Worm (Caenorhabditis elegans): ENCODE results near the gene hgrs-1.

DNA sequence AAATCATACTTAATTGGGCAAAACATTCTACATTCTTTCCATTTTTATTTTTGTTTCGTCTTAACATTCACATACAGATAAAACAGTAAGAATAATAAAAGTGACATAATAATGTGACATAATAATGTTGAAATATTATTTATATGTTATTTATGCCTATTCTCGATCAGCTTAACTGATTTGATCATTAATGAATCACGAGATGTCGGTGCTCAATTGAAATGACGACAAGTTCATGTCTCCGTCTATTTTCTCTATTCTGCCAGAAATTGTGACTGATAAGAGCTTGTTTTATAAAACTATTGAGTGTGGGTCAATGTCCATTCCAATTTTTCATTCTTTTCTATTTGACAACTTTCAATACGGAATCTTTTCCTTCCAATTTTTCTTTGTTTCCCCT lies 54.1 kb downstream of the hgrs-1 start:
- no peak for TF ChIP-seq him-1 (tag; optimal IDR thresholded peaks at IDR 0.05)
- TF ChIP-seq dao-5 (tag; optimal IDR thresholded peaks at IDR 0.05): no peak
- no peak for TF ChIP-seq W03F9.2 (tag; optimal IDR thresholded peaks at IDR 0.05)
